Fruit fly (Drosophila melanogaster) whole organism, prepupa: Measurements from ENCODE around the gene CG31776.

Experiments used
- Blimp-1 ChIP-seq: fragments of 200-800 bp; sonication (Bioruptor generic); optimal IDR thresholded peaks from 3 replicates; lab custom pipeline; 2017; ENCODE audit warnings: missing biosample characterization, missing genetic modification characterization, mild to moderate bottlenecking, moderate library complexity, missing genetic modification reagents
- CG10631 ChIP-seq: fragments of 200-800 bp; sonication (Bioruptor generic); optimal IDR thresholded peaks from 2 replicates; lab custom pipeline; 2016; ENCODE audit warnings: missing biosample characterization, missing genetic modification characterization
- CG10669 ChIP-seq: fragments of 200-800 bp; sonication (Bioruptor generic); optimal IDR thresholded peaks from 3 replicates; lab custom pipeline; 2018; ENCODE audit warnings: missing biosample characterization, mild to moderate bottlenecking, missing genetic modification characterization, moderate library complexity
- CG11902 ChIP-seq: fragments of 200-800 bp; sonication (Bioruptor generic); optimal IDR thresholded peaks from 3 replicates; lab custom pipeline; 2016; ENCODE audit warnings: missing biosample characterization, missing genetic modification characterization
- CG15336 ChIP-seq: fragments of 200-800 bp; sonication (Bioruptor generic); IDR thresholded peaks from 2 replicates; pipeline ENCODE4 v1.3.6; 2022; ENCODE audit warnings: missing biosample characterization, missing genetic modification characterization
- CG1621 ChIP-seq: fragments of 200-800 bp; sonication (Bioruptor generic); optimal IDR thresholded peaks from 3 replicates; lab custom pipeline; 2018; ENCODE audit warnings: missing biosample characterization, mild to moderate bottlenecking, missing genetic modification characterization
- CG16779 ChIP-seq: fragments of 200-800 bp; sonication (Bioruptor generic); optimal IDR thresholded peaks from 3 replicates; lab custom pipeline; 2017; ENCODE audit warnings: missing biosample characterization, mild to moderate bottlenecking, missing genetic modification characterization
- CG3032 ChIP-seq: fragments of 200-800 bp; optimal IDR thresholded peaks from 2 replicates; lab custom pipeline; 2019; ENCODE audit warnings: missing biosample characterization, mild to moderate bottlenecking, missing genetic modification characterization, moderate library complexity
- CG31627 ChIP-seq: fragments of 200-800 bp; sonication (Bioruptor generic); optimal IDR thresholded peaks from 3 replicates; lab custom pipeline; 2016; ENCODE audit warnings: missing biosample characterization, missing genetic modification characterization
- CG3919 ChIP-seq: fragments of 200-800 bp; sonication (Bioruptor generic); optimal IDR thresholded peaks from 3 replicates; lab custom pipeline; 2016; ENCODE audit warnings: missing biosample characterization, missing genetic modification characterization
- CG4318 ChIP-seq: fragments of 200-800 bp; sonication (Bioruptor generic); optimal IDR thresholded peaks from 3 replicates; lab custom pipeline; 2017; ENCODE audit warnings: missing biosample characterization, mild to moderate bottlenecking, missing genetic modification characterization
- CG6163 ChIP-seq: fragments of 200-800 bp; sonication (Bioruptor generic); IDR thresholded peaks from 3 replicates; pipeline ENCODE4 v1.3.6; 2022; ENCODE audit warnings: missing biosample characterization, missing genetic modification characterization
- CG6808 ChIP-seq: fragments of 200-800 bp; sonication (Bioruptor generic); optimal IDR thresholded peaks from 3 replicates; lab custom pipeline; 2017; ENCODE audit warnings: missing biosample characterization, missing genetic modification characterization, mild to moderate bottlenecking, moderate library complexity, missing genetic modification reagents
- CG6854 ChIP-seq: fragments of 200-800 bp; sonication (Bioruptor generic); optimal IDR thresholded peaks from 2 replicates; lab custom pipeline; 2017; ENCODE audit warnings: missing biosample characterization, mild to moderate bottlenecking, missing genetic modification characterization
- CG7368 ChIP-seq: fragments of 200-800 bp; sonication (Bioruptor generic); optimal IDR thresholded peaks from 3 replicates; lab custom pipeline; 2016; ENCODE audit warnings: missing biosample characterization, missing genetic modification characterization
- CG9139 ChIP-seq: fragments of 200-800 bp; sonication (Bioruptor generic); optimal IDR thresholded peaks from 3 replicates; lab custom pipeline; 2017; ENCODE audit warnings: missing biosample characterization, mild to moderate bottlenecking, missing genetic modification characterization
- Eip78C ChIP-seq: fragments of 200-800 bp; sonication (Bioruptor generic); peaks from one replicate; lab custom pipeline; 2016; ENCODE audit warnings: missing biosample characterization, missing genetic modification characterization
- Eip93F ChIP-seq: fragments of 200-800 bp; sonication (Bioruptor generic); optimal IDR thresholded peaks from 2 replicates; lab custom pipeline; 2016; ENCODE audit warnings: missing biosample characterization, mild to moderate bottlenecking, missing genetic modification characterization
- Ets21C ChIP-seq: fragments of 200-800 bp; sonication (Bioruptor generic); optimal IDR thresholded peaks from 3 replicates; lab custom pipeline; 2016; ENCODE audit warnings: missing biosample characterization, missing genetic modification characterization
- Ets96B ChIP-seq: fragments of 200-800 bp; optimal IDR thresholded peaks from 2 replicates; lab custom pipeline; 2019; ENCODE audit warnings: missing biosample characterization, mild to moderate bottlenecking, missing genetic modification characterization, moderate library complexity
- Gug ChIP-seq: fragments of 200-800 bp; sonication (Bioruptor generic); IDR thresholded peaks from 2 replicates; pipeline ENCODE4 v1.3.6; 2022; ENCODE audit warnings: missing biosample characterization, missing genetic modification characterization
- Hr38 ChIP-seq: sonication (Bioruptor generic); optimal IDR thresholded peaks from 2 replicates; lab custom pipeline; 2016; ENCODE audit warnings: missing biosample characterization, missing genetic modification characterization
- Hr39 ChIP-seq: fragments of 200-800 bp; sonication (Bioruptor generic); optimal IDR thresholded peaks from 2 replicates; lab custom pipeline; 2016; ENCODE audit warnings: missing biosample characterization, missing genetic modification characterization
- Hr4 ChIP-seq: fragments of 200-800 bp; sonication (Bioruptor generic); optimal IDR thresholded peaks from 3 replicates; lab custom pipeline; 2016; ENCODE audit warnings: missing biosample characterization, missing genetic modification characterization
- Lpt ChIP-seq: fragments of 200-800 bp; sonication (Bioruptor generic); optimal IDR thresholded peaks from 3 replicates; lab custom pipeline; 2016; ENCODE audit warnings: missing biosample characterization, missing genetic modification characterization
- Met ChIP-seq: fragments of 200-800 bp; sonication (Bioruptor generic); optimal IDR thresholded peaks from 3 replicates; lab custom pipeline; 2016; ENCODE audit warnings: missing biosample characterization, missing genetic modification characterization
- Smox ChIP-seq: fragments of 200-800 bp; sonication (Bioruptor generic); optimal IDR thresholded peaks from 3 replicates; lab custom pipeline; 2016; ENCODE audit warnings: missing biosample characterization, missing genetic modification characterization
- Sox14 ChIP-seq: fragments of 200-800 bp; sonication (Bioruptor generic); optimal IDR thresholded peaks from 3 replicates; lab custom pipeline; 2016; ENCODE audit warnings: missing biosample characterization, missing genetic modification characterization
- Sox15 ChIP-seq: fragments of 200-800 bp; sonication (Bioruptor generic); optimal IDR thresholded peaks from 3 replicates; lab custom pipeline; 2016; ENCODE audit warnings: missing biosample characterization, missing genetic modification characterization
- dac ChIP-seq: fragments of 200-800 bp; sonication (Bioruptor generic); optimal IDR thresholded peaks from 2 replicates; lab custom pipeline; 2017; ENCODE audit warnings: missing biosample characterization, mild to moderate bottlenecking, missing genetic modification characterization
- fd85E ChIP-seq: fragments of 200-800 bp; sonication (Bioruptor generic); optimal IDR thresholded peaks from 3 replicates; lab custom pipeline; 2016; ENCODE audit warnings: missing biosample characterization, missing genetic modification characterization
- fkh ChIP-seq: fragments of 200-800 bp; sonication (Bioruptor generic); optimal IDR thresholded peaks from 3 replicates; lab custom pipeline; 2017; ENCODE audit warnings: missing biosample characterization, mild to moderate bottlenecking, missing genetic modification characterization, moderate library complexity
- lz ChIP-seq: fragments of 200-800 bp; sonication (Bioruptor generic); optimal IDR thresholded peaks from 3 replicates; lab custom pipeline; 2016; ENCODE audit warnings: missing biosample characterization, missing genetic modification characterization
- net ChIP-seq: fragments of 200-800 bp; sonication (Bioruptor generic); optimal IDR thresholded peaks from 3 replicates; lab custom pipeline; 2016; ENCODE audit warnings: missing biosample characterization, missing genetic modification characterization
- salr ChIP-seq, 2 experiments: fragments of 200-800 bp; sonication (Bioruptor generic); optimal IDR thresholded peaks; 3 replicates each; lab custom pipeline; 2016 to 2018; ENCODE audit warnings: missing biosample characterization in 2 of 2, missing genetic modification characterization in 2 of 2, mild to moderate bottlenecking in 1 of 2
- spab ChIP-seq: fragments of 200-800 bp; sonication (Bioruptor generic); optimal IDR thresholded peaks from 2 replicates; lab custom pipeline; 2017; ENCODE audit warnings: missing biosample characterization, mild to moderate bottlenecking, missing genetic modification characterization, missing genetic modification reagents
- svp ChIP-seq: fragments of 200-800 bp; sonication (Bioruptor generic); peaks from one replicate; lab custom pipeline; 2016; ENCODE audit warnings: missing biosample characterization, missing genetic modification characterization
- topi ChIP-seq: fragments of 200-800 bp; sonication (Bioruptor generic); optimal IDR thresholded peaks from 3 replicates; lab custom pipeline; 2016; ENCODE audit warnings: missing biosample characterization, missing genetic modification characterization
- vri ChIP-seq: fragments of 200-800 bp; sonication (Bioruptor generic); optimal IDR thresholded peaks from 3 replicates; lab custom pipeline; 2016; ENCODE audit warnings: missing biosample characterization, mild to moderate bottlenecking, missing genetic modification characterization

Gene CG31776

DNA sequence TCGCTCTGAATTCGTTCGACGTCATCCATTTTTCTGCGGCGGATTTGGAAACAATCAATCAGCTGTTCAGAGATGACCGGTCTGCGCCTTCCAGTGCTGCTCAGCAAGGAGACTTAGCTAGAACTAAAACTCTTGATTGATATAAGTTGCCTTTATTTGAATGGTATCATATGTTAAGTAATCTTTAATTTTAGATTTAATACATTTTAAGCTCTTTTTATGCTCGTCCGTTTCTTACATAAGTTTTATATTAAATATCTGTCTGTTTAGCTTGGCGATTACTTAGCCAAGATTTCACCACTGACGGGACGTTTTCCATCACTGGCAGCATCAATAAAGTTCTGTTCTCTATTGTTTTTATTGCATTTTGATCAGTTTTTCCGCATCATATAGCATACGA, 13.0 kb upstream of the CG31776 start, which contains the start of the genes Cog3 and Sec5 (continued):
- TF ChIP-seq CG9139 (GFP tag; lab: Kevin White, UChicago), result no peak
- TF ChIP-seq dac (GFP tag; lab: Kevin White, UChicago), result no peak
- TF ChIP-seq Sox15 (GFP tag; lab: Kevin White, UChicago), result no peak
- TF ChIP-seq spab, result no peak
- no peak for TF ChIP-seq Hr4 (GFP tag; lab: Kevin White, UChicago)
- peak; percentile 71 for TF ChIP-seq CG3032 (tag; lab: Kevin White, UChicago)
- TF ChIP-seq, all 60 proteins: peak for 14

DNA sequence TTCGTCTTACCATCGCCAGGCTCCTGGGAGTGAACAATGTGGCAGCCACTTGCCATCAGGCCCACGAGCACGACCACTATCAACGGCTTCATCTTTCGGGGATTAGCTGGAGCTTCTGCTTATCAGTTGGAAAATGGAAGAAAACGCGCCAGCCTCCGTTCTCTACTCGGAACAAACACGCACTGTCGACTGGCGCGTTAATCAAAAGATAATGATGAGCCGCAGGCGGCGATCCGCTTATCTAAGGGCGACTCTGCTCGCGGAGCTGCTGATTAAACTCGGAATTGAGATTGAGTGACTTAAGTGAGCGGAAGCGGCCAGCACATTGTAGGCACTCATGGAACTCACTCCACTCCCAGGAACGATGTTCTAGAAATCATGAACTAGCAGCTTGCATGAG, 8.2 kb upstream of the CG31776 start, which contains the start of gene CG3246:
Gene CG3246, minus strand, starts transcription at position 193 of the 400 bp plus-strand sequence.
- TF ChIP-seq Blimp-1 (GFP tag; lab: Kevin White, UChicago), result no peak
- no peak for TF ChIP-seq lz (GFP tag; lab: Kevin White, UChicago)
- TF ChIP-seq Sox15 (GFP tag; lab: Kevin White, UChicago), result no peak
- no peak for TF ChIP-seq Ets96B (tag; lab: Kevin White, UChicago)
- peak; percentile 94 for TF ChIP-seq svp (GFP tag; lab: Kevin White, UChicago)
- no peak for TF ChIP-seq Smox (GFP tag; lab: Kevin White, UChicago)

DNA sequence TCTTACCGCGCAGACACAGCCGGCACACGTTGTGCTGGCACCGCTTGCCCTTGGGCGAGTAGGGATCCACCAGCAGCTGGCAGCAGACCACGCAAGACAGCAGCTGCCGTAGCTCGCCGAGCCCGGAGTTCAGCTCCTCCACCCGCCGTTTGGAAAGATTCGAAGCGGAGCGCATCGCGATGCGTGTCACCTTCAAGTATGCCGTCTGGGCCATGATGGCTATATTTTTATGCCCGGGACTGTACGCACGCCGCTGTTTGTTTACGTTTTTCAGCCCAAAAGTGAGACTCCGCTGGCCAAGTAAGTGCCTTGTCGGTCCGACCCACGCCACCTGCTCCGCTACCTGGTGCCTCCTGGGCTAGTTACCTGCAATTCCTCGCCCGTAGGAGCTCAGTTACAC, 4.6 kb upstream of the CG31776 start:
- TF ChIP-seq salr (GFP tag; optimal IDR thresholded peaks at IDR 0.05; lab: Kevin White, UChicago) (no peak), Eip93F (GFP tag; lab: Kevin White, UChicago) (no peak), CG7368 (no peak), CG1621 (tag; lab: Kevin White, UChicago) (no peak), Ets21C (GFP tag; lab: Kevin White, UChicago) (no peak), Gug (GFP tag; lab: Robert Waterston, UW) (no peak), CG11902 (GFP tag; lab: Kevin White, UChicago) (no peak), Lpt (GFP tag; lab: Kevin White, UChicago) (no peak), Met (GFP tag; lab: Kevin White, UChicago) (no peak), CG4318 (GFP tag; lab: Kevin White, UChicago) (no peak)

- TF ChIP-seq fkh (peak; percentile 68), Sox15 (GFP tag; lab: Kevin White, UChicago) (no peak)
These were observed 3.9 kb upstream of the CG31776 start, which contains the start of the genes msl-2 and ND-PDSW for dm6 chr2L:3465918-3466727. Gene msl-2 (minus strand): TSS chr2L:3466112. Gene ND-PDSW (plus strand): TSS chr2L:3466157.

DNA sequence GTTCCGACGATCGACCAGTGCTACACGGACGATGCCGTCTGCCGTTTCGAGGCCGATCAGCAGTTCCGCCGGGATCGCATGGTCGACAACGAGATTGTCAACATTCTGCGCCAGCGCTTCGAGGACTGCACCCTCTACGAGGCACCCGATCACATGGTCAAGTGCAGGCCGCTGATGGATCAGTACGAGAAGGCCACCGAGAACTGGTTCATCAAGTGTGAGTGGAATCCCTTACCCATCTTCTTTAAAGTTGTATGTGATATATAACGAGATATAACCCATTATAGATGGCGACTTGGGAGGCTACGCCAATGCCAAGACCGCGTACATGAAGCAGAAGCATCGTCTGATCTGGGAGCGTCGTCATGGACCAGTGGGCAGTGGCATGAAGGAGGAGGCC, 3.1 kb upstream of the CG31776 start:
- no peak for TF ChIP-seq Ets96B (tag; lab: Kevin White, UChicago)
- no peak for TF ChIP-seq CG11902 (GFP tag; lab: Kevin White, UChicago)
- TF ChIP-seq CG4318 (GFP tag; lab: Kevin White, UChicago), result no peak
- TF ChIP-seq net (GFP tag; lab: Kevin White, UChicago), result no peak
- no peak for TF ChIP-seq CG6854 (GFP tag; lab: Kevin White, UChicago)
- no peak for TF ChIP-seq CG6163
- TF ChIP-seq CG10631 (GFP tag; lab: Kevin White, UChicago), result no peak
- no peak for TF ChIP-seq lz (GFP tag; lab: Kevin White, UChicago)
- no peak for TF ChIP-seq Hr39 (GFP tag; lab: Kevin White, UChicago)

DNA sequence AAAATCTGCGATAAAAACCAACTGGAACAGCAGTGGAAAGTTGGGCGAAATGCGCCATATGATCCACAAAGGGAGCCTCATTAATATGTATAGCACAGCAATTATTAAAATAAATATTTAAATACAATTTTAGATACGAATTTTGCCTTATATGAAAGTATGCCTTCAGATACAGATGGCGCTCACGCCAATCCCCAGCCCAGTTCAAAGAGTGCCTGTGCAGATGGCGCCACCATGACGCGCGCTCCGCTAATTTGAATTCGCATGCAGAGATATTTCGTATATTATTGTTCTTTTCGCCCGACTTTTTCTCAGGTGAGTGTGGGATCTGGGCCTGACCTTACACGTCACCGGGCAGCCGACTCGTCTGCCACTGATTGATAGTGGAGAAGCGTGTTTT, 2.3 kb downstream of the CG31776 start, which contains the start of gene Pgant4:
Gene Pgant4, plus strand, starts transcription at position 362 of the 400 bp plus-strand sequence.
- TF ChIP-seq Hr39 (GFP tag; lab: Kevin White, UChicago) (peak; percentile 41), CG6808 (no peak), Eip78C (GFP tag; lab: Kevin White, UChicago) (no peak), topi (GFP tag; lab: Kevin White, UChicago) (peak; percentile 15), Hr38 (GFP tag; lab: Kevin White, UChicago) (no peak), CG3032 (tag; lab: Kevin White, UChicago) (peak; percentile 2), salr (GFP tag; optimal IDR thresholded peaks at IDR 0.05; lab: Kevin White, UChicago) (peak in 1 of 2 experiments; percentile 2), CG16779 (tag; lab: Kevin White, UChicago) (no peak), CG15336 (GFP tag; lab: Robert Waterston, UW) (no peak), vri (no peak), CG3919 (GFP tag; lab: Kevin White, UChicago) (no peak), svp (GFP tag; lab: Kevin White, UChicago) (no peak), Sox14 (GFP tag; lab: Kevin White, UChicago) (no peak), CG10669 (GFP tag; lab: Kevin White, UChicago) (no peak), fd85E (GFP tag; lab: Kevin White, UChicago) (no peak), CG31627 (GFP tag; lab: Kevin White, UChicago) (peak; percentile 58), lz (GFP tag; lab: Kevin White, UChicago) (peak; percentile 60), fkh (no peak), net (GFP tag; lab: Kevin White, UChicago) (no peak)
